Worm (Caenorhabditis elegans) whole organism, L2 larva: ENCODE results near the gene parp-2.
A peak's percentile ranks its signal among the peaks of the same experiment; 100 is the strongest.

Experiments
- C34F6.9 ChIP-seq: fragments of 150-350 bp; optimal IDR thresholded peaks from 2 replicates; lab custom pipeline; 2014; ENCODE audit warnings: missing biosample characterization, missing genetic modification characterization
- F13H6.1 ChIP-seq: sonication (generic microtip); optimal IDR thresholded peaks from 2 replicates; lab custom pipeline; 2016; ENCODE audit warnings: missing genetic modification characterization, missing compliant biosample characterization
- R02D3.7 ChIP-seq: fragments of 150-350 bp; optimal IDR thresholded peaks from 2 replicates; lab custom pipeline; 2014; ENCODE audit warnings: missing biosample characterization, missing genetic modification characterization
- ZK546.5 ChIP-seq: sonication (generic microtip); optimal IDR thresholded peaks from 2 replicates; lab custom pipeline; 2017; ENCODE audit warnings: missing biosample characterization, missing genetic modification characterization
- aly-2 ChIP-seq: fragments of 150-350 bp; optimal IDR thresholded peaks from 2 replicates; lab custom pipeline; 2014; ENCODE audit warnings: missing biosample characterization, missing genetic modification characterization
- ceh-16 ChIP-seq: fragments of 150-350 bp; optimal IDR thresholded peaks from 2 replicates; lab custom pipeline; 2014; ENCODE audit warnings: missing biosample characterization, missing genetic modification characterization
- ceh-82 ChIP-seq: fragments of 150-350 bp; optimal IDR thresholded peaks from 2 replicates; lab custom pipeline; 2014; ENCODE audit warnings: missing biosample characterization, missing genetic modification characterization
- crh-2 ChIP-seq: sonication (generic microtip); optimal IDR thresholded peaks from 2 replicates; lab custom pipeline; 2017; ENCODE audit warnings: missing biosample characterization, missing genetic modification characterization
- dmd-4 ChIP-seq: sonication (generic microtip); optimal IDR thresholded peaks from 2 replicates; lab custom pipeline; 2017; ENCODE audit warnings: missing biosample characterization, missing genetic modification characterization
- egl-27 ChIP-seq: sonication (generic microtip); optimal IDR thresholded peaks from 3 replicates; lab custom pipeline; 2017; ENCODE audit warnings: missing biosample characterization, missing genetic modification reagents, missing genetic modification characterization
- elt-1 ChIP-seq: fragments of 150-350 bp; optimal IDR thresholded peaks from 2 replicates; lab custom pipeline; 2014; ENCODE audit warnings: missing biosample characterization, missing genetic modification characterization
- elt-3 ChIP-seq: sonication (generic microtip); optimal IDR thresholded peaks from 2 replicates; lab custom pipeline; 2017; ENCODE audit warnings: missing biosample characterization, missing genetic modification characterization
- fos-1 ChIP-seq: fragments of 150-350 bp; optimal IDR thresholded peaks from 2 replicates; lab custom pipeline; 2014; ENCODE audit warnings: missing biosample characterization, missing genetic modification characterization
- lin-11 ChIP-seq: fragments of 150-350 bp; sonication (generic microtip); optimal IDR thresholded peaks from 2 replicates; lab custom pipeline; 2014; ENCODE audit warnings: missing biosample characterization, missing genetic modification characterization, inconsistent platforms, mixed read lengths
- lin-39 ChIP-seq: fragments of 150-350 bp; optimal IDR thresholded peaks from 2 replicates; lab custom pipeline; 2014; ENCODE audit warnings: missing biosample characterization, missing genetic modification reagents, missing genetic modification characterization
- lsy-2 ChIP-seq, 2 experiments: fragments of 150-350 bp in 1 of 2; sonication (generic microtip) in 1 of 2; optimal IDR thresholded peaks; 2 replicates each; lab custom pipeline; 2014 to 2017; ENCODE audit warnings: missing biosample characterization in 2 of 2, missing genetic modification characterization in 2 of 2
- mab-5 ChIP-seq: fragments of 150-350 bp; optimal IDR thresholded peaks from 2 replicates; lab custom pipeline; 2014; ENCODE audit warnings: missing biosample characterization, missing genetic modification characterization
- mbf-1 ChIP-seq: sonication (generic microtip); optimal IDR thresholded peaks from 2 replicates; lab custom pipeline; 2017; ENCODE audit warnings: missing biosample characterization, missing genetic modification characterization
- mdl-1 ChIP-seq, 2 experiments: fragments of 150-350 bp in 1 of 2; sonication (generic microtip) in 1 of 2; optimal IDR thresholded peaks; 2 replicates each; lab custom pipeline; 2017; ENCODE audit warnings: missing biosample characterization in 2 of 2, missing genetic modification characterization in 2 of 2
- nhr-10 ChIP-seq: sonication (generic microtip); optimal IDR thresholded peaks from 2 replicates; lab custom pipeline; 2017; ENCODE audit warnings: missing biosample characterization, missing genetic modification characterization
- nhr-129 ChIP-seq: fragments of 150-350 bp; optimal IDR thresholded peaks from 2 replicates; lab custom pipeline; 2014; ENCODE audit warnings: missing biosample characterization, missing genetic modification characterization
- nhr-21 ChIP-seq: fragments of 150-350 bp; optimal IDR thresholded peaks from 2 replicates; lab custom pipeline; 2014; ENCODE audit warnings: missing biosample characterization, missing genetic modification characterization
- nhr-237 ChIP-seq: fragments of 150-350 bp; optimal IDR thresholded peaks from 2 replicates; lab custom pipeline; 2014; ENCODE audit warnings: missing biosample characterization, missing genetic modification characterization
- nhr-25 ChIP-seq: fragments of 150-350 bp; sonication (generic microtip); optimal IDR thresholded peaks from 3 replicates; lab custom pipeline; 2014; ENCODE audit warnings: missing biosample characterization, missing genetic modification characterization
- nhr-6 ChIP-seq: fragments of 150-350 bp; optimal IDR thresholded peaks from 2 replicates; lab custom pipeline; 2014; ENCODE audit warnings: missing biosample characterization, missing genetic modification characterization
- nhr-77 ChIP-seq: fragments of 150-350 bp; optimal IDR thresholded peaks from 2 replicates; lab custom pipeline; 2014; ENCODE audit warnings: missing biosample characterization, missing genetic modification characterization
- peb-1 ChIP-seq: fragments of 150-350 bp; optimal IDR thresholded peaks from 2 replicates; lab custom pipeline; 2014; ENCODE audit warnings: missing biosample characterization, missing genetic modification characterization
- sem-4 ChIP-seq: fragments of 150-350 bp; optimal IDR thresholded peaks from 2 replicates; lab custom pipeline; 2014; ENCODE audit warnings: missing biosample characterization, missing genetic modification reagents, missing genetic modification characterization
- skn-1 ChIP-seq: sonication (generic microtip); optimal IDR thresholded peaks from 2 replicates; lab custom pipeline; 2017; ENCODE audit warnings: missing biosample characterization, missing genetic modification characterization
- sma-3 ChIP-seq: sonication (generic microtip); optimal IDR thresholded peaks from 2 replicates; lab custom pipeline; 2016; ENCODE audit warnings: missing genetic modification reagents, missing genetic modification characterization, missing compliant biosample characterization
- unc-55 ChIP-seq: fragments of 150-350 bp; sonication (generic microtip); optimal IDR thresholded peaks from 3 replicates; lab custom pipeline; 2014; ENCODE audit warnings: missing biosample characterization, missing genetic modification reagents, missing genetic modification characterization
- unc-62 ChIP-seq: fragments of 150-350 bp; optimal IDR thresholded peaks from 2 replicates; lab custom pipeline; 2014; ENCODE audit warnings: missing biosample characterization, missing genetic modification reagents, missing genetic modification characterization
- zag-1 ChIP-seq: fragments of 150-350 bp; optimal IDR thresholded peaks from 2 replicates; lab custom pipeline; 2014; ENCODE audit warnings: missing biosample characterization, missing genetic modification characterization
- ztf-1 ChIP-seq: fragments of 200-800 bp; sonication (Bioruptor generic); conservative IDR thresholded peaks from 2 replicates; pipeline ENCODE4 v1.3.6; 2022; ENCODE audit warnings: missing genetic modification characterization, missing compliant biosample characterization
- ztf-4 ChIP-seq: fragments of 150-350 bp; optimal IDR thresholded peaks from 2 replicates; lab custom pipeline; 2014; ENCODE audit warnings: missing biosample characterization, missing genetic modification characterization

Gene parp-2

DNA sequence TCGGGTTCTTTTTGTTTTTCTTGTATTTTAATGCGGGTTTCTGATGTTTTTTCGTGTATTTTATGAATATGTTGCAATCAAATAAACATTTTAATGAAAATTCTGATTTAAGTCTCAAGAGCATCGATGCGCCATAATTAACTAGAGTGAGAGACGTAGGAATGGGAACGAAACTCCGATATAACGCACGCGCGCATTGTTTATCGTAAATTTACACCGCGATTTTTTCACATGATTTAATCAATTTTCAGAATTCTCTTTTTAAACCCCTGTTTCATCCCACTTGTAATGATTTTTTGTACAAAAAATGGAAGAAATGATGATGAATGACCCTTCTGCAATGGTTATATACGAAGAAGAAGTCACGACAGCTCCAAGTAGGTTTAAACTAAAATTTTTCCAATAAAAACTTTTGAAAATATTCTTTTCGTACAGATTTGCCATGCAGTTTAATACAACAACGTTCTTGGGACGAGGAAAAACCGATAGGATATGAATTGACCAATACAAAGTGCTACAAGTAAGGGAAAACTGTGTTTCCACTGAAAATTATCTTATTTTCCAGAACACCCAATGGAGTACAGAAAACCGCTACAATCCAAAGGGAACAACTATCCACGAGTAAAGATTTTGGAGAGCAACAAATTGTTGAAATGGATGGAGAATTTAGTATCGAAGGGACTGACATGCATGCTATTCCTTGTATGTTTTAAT, 35.2 kb upstream of the parp-2 start, which contains the start of gene zfp-2:
TSS of gene zfp-2 (plus strand) at position 214 of the 714 bp plus-strand sequence.
- no peak for TF ChIP-seq nhr-10 (tag; lab: Kevin White, UChicago)
- TF ChIP-seq mbf-1 (tag; lab: Kevin White, UChicago) = no peak
- no peak for TF ChIP-seq zag-1
- no peak for TF ChIP-seq ztf-1 (GFP tag; lab: Robert Waterston, UW)
- TF ChIP-seq nhr-237 (tag; lab: Kevin White, UChicago) = no peak
- TF ChIP-seq mab-5 (tag; lab: Kevin White, UChicago) = no peak
- TF ChIP-seq nhr-77 (tag; lab: Kevin White, UChicago) = no peak
- no peak for TF ChIP-seq dmd-4 (tag; lab: Kevin White, UChicago)
- no peak for TF ChIP-seq elt-1 (tag; lab: Kevin White, UChicago)
- TF ChIP-seq ZK546.5 (tag; lab: Kevin White, UChicago) = no peak
- no peak for TF ChIP-seq F13H6.1 (tag; lab: Kevin White, UChicago)
- TF ChIP-seq sem-4 (tag; lab: Kevin White, UChicago) = no peak
- no peak for TF ChIP-seq sma-3 (GFP tag; lab: Kevin White, UChicago)
- TF ChIP-seq nhr-25 (tag; lab: Kevin White, UChicago) = peak; percentile 16
- peak; percentile 40 for TF ChIP-seq C34F6.9 (tag; lab: Kevin White, UChicago)
- peak; percentile 13 for TF ChIP-seq nhr-129 (tag; lab: Kevin White, UChicago)
- TF ChIP-seq ceh-16 (tag; lab: Kevin White, UChicago) = no peak
- no peak for TF ChIP-seq aly-2 (tag; lab: Kevin White, UChicago)
- TF ChIP-seq unc-55 (GFP tag; lab: Kevin White, UChicago) = no peak
- no peak for TF ChIP-seq lsy-2 (tag; optimal IDR thresholded peaks at IDR 0.05; lab: Kevin White, UChicago)
- no peak for TF ChIP-seq lin-11 (tag; lab: Kevin White, UChicago)
- no peak for TF ChIP-seq lin-39 (tag; lab: Kevin White, UChicago)
- TF ChIP-seq skn-1 = no peak
- no peak for TF ChIP-seq fos-1
- no peak for TF ChIP-seq mdl-1 (tag; optimal IDR thresholded peaks at IDR 0.05; lab: Kevin White, UChicago)
- no peak for TF ChIP-seq ceh-82 (tag; lab: Kevin White, UChicago)
- no peak for TF ChIP-seq nhr-21 (tag; lab: Kevin White, UChicago)
- TF ChIP-seq R02D3.7 (tag; lab: Kevin White, UChicago) = peak; percentile 28
- no peak for TF ChIP-seq unc-62
- no peak for TF ChIP-seq nhr-6
- no peak for TF ChIP-seq peb-1

- TF ChIP-seq fos-1 (no peak), nhr-10 (tag; lab: Kevin White, UChicago) (no peak), ztf-1 (GFP tag; lab: Robert Waterston, UW) (no peak), crh-2 (no peak), unc-62 (no peak), lin-11 (tag; lab: Kevin White, UChicago) (no peak), nhr-21 (tag; lab: Kevin White, UChicago) (no peak), dmd-4 (tag; lab: Kevin White, UChicago) (no peak), nhr-237 (tag; lab: Kevin White, UChicago) (no peak), ceh-82 (tag; lab: Kevin White, UChicago) (no peak), unc-55 (GFP tag; lab: Kevin White, UChicago) (no peak), egl-27 (tag; lab: Kevin White, UChicago) (no peak), lsy-2 (tag; optimal IDR thresholded peaks at IDR 0.05; lab: Kevin White, UChicago) (no peak), lin-39 (tag; lab: Kevin White, UChicago) (no peak)
These were observed 33.9 kb upstream of the parp-2 start for ce11 chrII:9558906-9559305.

- no peak for TF ChIP-seq nhr-25 (tag; lab: Kevin White, UChicago)
- no peak for TF ChIP-seq ztf-4 (tag; lab: Kevin White, UChicago)
- TF ChIP-seq C34F6.9 (tag; lab: Kevin White, UChicago) = no peak
- no peak for TF ChIP-seq nhr-10 (tag; lab: Kevin White, UChicago)
- no peak for TF ChIP-seq mab-5 (tag; lab: Kevin White, UChicago)
- TF ChIP-seq nhr-77 (tag; lab: Kevin White, UChicago) = no peak
- no peak for TF ChIP-seq ztf-1 (GFP tag; lab: Robert Waterston, UW)
- TF ChIP-seq elt-3 (tag; lab: Kevin White, UChicago) = no peak
- TF ChIP-seq lin-39 (tag; lab: Kevin White, UChicago) = no peak
These were observed 32.9 kb upstream of the parp-2 start, which contains the start of gene F35H8.4 for ce11 chrII:9559929-9560328. TSS of gene F35H8.4 (minus strand) at chrII:9560029.
